Worm (Caenorhabditis elegans) whole organism, L3 larva: ENCODE measurements around the gene acr-7.

Experiments
- mdl-1 ChIP-seq: fragments of 150-350 bp; optimal IDR thresholded peaks from 2 replicates; lab custom pipeline; 2014; ENCODE audit warnings: missing biosample characterization, missing genetic modification characterization
- nhr-237 ChIP-seq: fragments of 150-350 bp; optimal IDR thresholded peaks from 2 replicates; lab custom pipeline; 2014; ENCODE audit warnings: missing biosample characterization, missing genetic modification characterization
- nhr-25 ChIP-seq: sonication (generic microtip); optimal IDR thresholded peaks from 2 replicates; lab custom pipeline; 2017; ENCODE audit warnings: missing biosample characterization, missing genetic modification characterization
- pqm-1 ChIP-seq: fragments of 150-350 bp; optimal IDR thresholded peaks from 2 replicates; lab custom pipeline; 2017; ENCODE audit warnings: missing biosample characterization, missing genetic modification characterization, inconsistent platforms
- snpc-4 ChIP-seq: fragments of 150-350 bp; optimal IDR thresholded peaks from 2 replicates; lab custom pipeline; 2014; ENCODE audit warnings: missing biosample characterization, missing genetic modification characterization
- zag-1 ChIP-seq: fragments of 150-350 bp; optimal IDR thresholded peaks from 2 replicates; lab custom pipeline; 2014; ENCODE audit warnings: missing biosample characterization, missing genetic modification characterization

- TF ChIP-seq snpc-4 (no peak), zag-1 (no peak), pqm-1 (tag; lab: Kevin White, UChicago) (no peak), nhr-237 (tag; lab: Kevin White, UChicago) (no peak), mdl-1 (no peak), nhr-25 (no peak)
Observed at ce11 chrII:7836613-7837226, 12.9 kb downstream of the acr-7 start.
